Worm (Caenorhabditis elegans): Measurements from ENCODE around the gene gba-2.

gba-2 gene

ce11 chrII:2221196-2221896, 35.1 kb upstream of the gba-2 start:
- TF ChIP-seq lin-39 (tag; optimal IDR thresholded peaks at IDR 0.05) (no peak), F13H6.1 (tag; optimal IDR thresholded peaks at IDR 0.05) (no peak), nhr-77 (tag; optimal IDR thresholded peaks at IDR 0.05) (no peak)

DNA sequence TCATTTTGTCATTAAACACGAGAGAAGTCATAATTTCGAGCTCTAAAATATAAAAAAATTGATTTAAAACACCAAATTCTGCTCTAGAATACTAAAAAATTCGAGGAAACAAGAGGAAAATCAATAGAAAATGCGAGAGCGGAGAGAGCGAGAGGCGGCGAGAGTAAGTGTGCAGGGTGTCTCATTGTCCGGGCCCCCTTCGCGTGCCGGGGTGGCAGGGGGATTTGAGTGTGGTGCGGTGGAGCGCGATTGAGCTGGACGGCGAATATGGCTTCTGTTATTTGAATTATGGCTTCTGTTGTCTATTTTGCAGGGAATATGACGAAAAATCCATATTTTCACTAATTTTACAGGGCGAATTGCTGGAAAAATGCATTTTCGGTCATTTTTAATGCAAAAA, 33.6 kb upstream of the gba-2 start, which contains the start of gene Y59C2A.3:
TSS of gene Y59C2A.3 (minus strand) at position 42 of the 400 bp plus-strand sequence.
- TF ChIP-seq ztf-11 (tag; optimal IDR thresholded peaks at IDR 0.05), result no peak
- TF ChIP-seq nhr-129 (tag; optimal IDR thresholded peaks at IDR 0.05), result peak; percentile 44
- TF ChIP-seq gmeb-1 (tag; optimal IDR thresholded peaks at IDR 0.05), result no peak
- TF ChIP-seq lsy-2 (tag; optimal IDR thresholded peaks at IDR 0.05), result peak; percentile 19 to 61
- peak; percentile 35 for TF ChIP-seq lin-13 (GFP tag; optimal IDR thresholded peaks at IDR 0.05)
- no peak for TF ChIP-seq lin-39 (tag; optimal IDR thresholded peaks at IDR 0.05)
- TF ChIP-seq nhr-11 (tag; optimal IDR thresholded peaks at IDR 0.05), result no peak
- TF ChIP-seq nhr-6 (tag; optimal IDR thresholded peaks at IDR 0.05), result no peak
- TF ChIP-seq F13H6.1 (tag; optimal IDR thresholded peaks at IDR 0.05), result peak; percentile 25
- no peak for TF ChIP-seq ZK546.5 (tag; optimal IDR thresholded peaks at IDR 0.05)
- TF ChIP-seq unc-55 (GFP tag; optimal IDR thresholded peaks at IDR 0.05), result peak; percentile 82
- TF ChIP-seq mbf-1 (tag; optimal IDR thresholded peaks at IDR 0.05), result no peak
- TF ChIP-seq lin-11 (tag; optimal IDR thresholded peaks at IDR 0.05), result peak; percentile 40
- no peak for TF ChIP-seq dmd-4 (tag; optimal IDR thresholded peaks at IDR 0.05)
- TF ChIP-seq elt-3 (tag; optimal IDR thresholded peaks at IDR 0.05), result no peak
- TF ChIP-seq C34F6.9 (tag; optimal IDR thresholded peaks at IDR 0.05), result peak; percentile 54

DNA sequence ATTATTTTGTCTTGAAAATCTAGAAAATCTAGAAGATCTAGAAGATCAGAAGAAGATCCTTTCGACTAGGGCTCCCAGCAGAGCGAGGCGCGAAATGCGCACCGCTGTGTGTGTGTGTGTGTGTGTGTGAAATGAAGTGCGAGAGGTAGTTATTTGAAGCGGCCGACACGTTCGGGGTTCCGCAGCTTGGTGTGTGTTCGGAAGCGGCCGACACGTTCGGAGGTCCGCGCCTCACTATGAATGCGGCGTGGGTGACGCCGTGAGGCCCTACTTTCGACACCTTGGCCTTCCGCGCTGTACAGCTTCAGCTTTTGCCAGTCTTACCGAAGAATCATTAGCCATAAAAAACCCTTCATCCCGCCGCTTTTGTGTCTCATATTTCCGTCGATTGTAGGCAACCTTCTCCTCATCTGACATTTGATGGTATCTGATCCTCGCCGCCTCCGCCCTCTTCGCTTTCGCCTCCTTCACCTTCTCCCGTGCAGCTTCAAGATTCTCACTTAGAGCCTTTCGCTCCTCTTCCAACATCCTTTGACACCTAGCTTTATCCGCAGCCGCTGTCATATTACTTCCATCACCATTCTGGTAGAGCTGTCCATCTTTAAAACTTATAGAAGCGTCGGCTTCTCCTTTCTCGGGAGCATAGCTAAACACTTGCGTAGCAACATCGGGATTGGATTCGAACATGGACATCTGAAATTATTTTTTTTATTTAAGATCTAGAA, 30.9 kb upstream of the gba-2 start:
- TF ChIP-seq lin-39 (tag; optimal IDR thresholded peaks at IDR 0.05), result no peak
- TF ChIP-seq gmeb-1 (tag; optimal IDR thresholded peaks at IDR 0.05), result no peak
- no peak for TF ChIP-seq nhr-77 (tag; optimal IDR thresholded peaks at IDR 0.05)
- TF ChIP-seq Y55F3AM.14 (GFP tag; optimal IDR thresholded peaks at IDR 0.05), result no peak
- no peak for TF ChIP-seq sma-3 (GFP tag; optimal IDR thresholded peaks at IDR 0.05)
- TF ChIP-seq peb-1 (tag; optimal IDR thresholded peaks at IDR 0.05), result no peak

- TF ChIP-seq nhr-25 (tag; optimal IDR thresholded peaks at IDR 0.05) (no peak), unc-62 (GFP tag; optimal IDR thresholded peaks at IDR 0.05) (no peak), blmp-1 (tag; optimal IDR thresholded peaks at IDR 0.05; ENCODE audit: insufficient read depth) (no peak), lin-39 (tag; optimal IDR thresholded peaks at IDR 0.05) (no peak), nhr-129 (tag; optimal IDR thresholded peaks at IDR 0.05) (no peak), sma-9 (GFP tag; optimal IDR thresholded peaks at IDR 0.05) (no peak), sma-9 (tag; optimal IDR thresholded peaks at IDR 0.05) (no peak), ceh-82 (tag; optimal IDR thresholded peaks at IDR 0.05) (no peak), F13H6.1 (tag; optimal IDR thresholded peaks at IDR 0.05) (no peak), sma-3 (GFP tag; optimal IDR thresholded peaks at IDR 0.05) (no peak), nhr-23 (tag; optimal IDR thresholded peaks at IDR 0.05) (no peak), mdl-1 (tag; optimal IDR thresholded peaks at IDR 0.05) (no peak)
These were observed 29.3 kb upstream of the gba-2 start for ce11 chrII:2215512-2215911.

- TF ChIP-seq nhr-129 (tag; optimal IDR thresholded peaks at IDR 0.05) (no peak), gmeb-1 (tag; optimal IDR thresholded peaks at IDR 0.05) (no peak), egl-27 (tag; optimal IDR thresholded peaks at IDR 0.05) (no peak), nhr-25 (tag; optimal IDR thresholded peaks at IDR 0.05) (no peak), alr-1 (tag; optimal IDR thresholded peaks at IDR 0.05) (no peak)
These were observed 21.6 kb upstream of the gba-2 start, which contains the start of gene Y59C2A.1 for ce11 chrII:2207812-2208211. Y59C2A.1 (plus strand) TSS chrII:2208112.

Data from whole organism, L2 larva.